Fruit fly (Drosophila melanogaster): Measurements from ENCODE around the gene CG2983.

CG2983 gene

dm6 chr2L:2884683-2885502 lies 37.5 kb downstream of the CG2983 start (continued):
- TF ChIP-seq Hr78 (GFP tag; optimal IDR thresholded peaks at IDR 0.05) (peak in 1 of 2 experiments; percentile 98), tin (GFP tag; optimal IDR thresholded peaks at IDR 0.05) (peak; percentile 10), CoRest (tag; optimal IDR thresholded peaks at IDR 0.05) (peak; percentile 41), gcm2 (GFP tag; optimal IDR thresholded peaks at IDR 0.05) (no peak), CG14667 (GFP tag; IDR thresholded peaks at IDR 0.05) (no peak), CG12391 (tag; optimal IDR thresholded peaks at IDR 0.05) (no peak), CG13287 (GFP tag; IDR thresholded peaks at IDR 0.05; ENCODE audit: partially characterized antibody) (peak; percentile 6; the same call in 1 of the 2 replicates), CG10274 (GFP tag; optimal IDR thresholded peaks at IDR 0.05) (no peak), chn (GFP tag; optimal IDR thresholded peaks at IDR 0.05) (peak; percentile 13), D19B (GFP tag; optimal IDR thresholded peaks at IDR 0.05) (peak; percentile 15), CG10543 (GFP tag; optimal IDR thresholded peaks at IDR 0.05) (peak; percentile 80), HHEX (GFP tag; optimal IDR thresholded peaks at IDR 0.05) (peak; percentile 58), CG4617 (GFP tag; optimal IDR thresholded peaks at IDR 0.05; ENCODE audit: borderline replicate concordance) (no peak), Neu2 (GFP tag; optimal IDR thresholded peaks at IDR 0.05; ENCODE audit: borderline replicate concordance) (no peak), CG10147 (GFP tag; optimal IDR thresholded peaks at IDR 0.05) (no peak), CG3281 (GFP tag; optimal IDR thresholded peaks at IDR 0.05) (peak; percentile 55), CG3065 (GFP tag; optimal IDR thresholded peaks at IDR 0.05) (no peak), nerfin-2 (GFP tag; IDR thresholded peaks at IDR 0.05; ENCODE audit: partially characterized antibody) (no peak), CG1529 (GFP tag; optimal IDR thresholded peaks at IDR 0.05) (no peak), CG13775 (GFP tag; optimal IDR thresholded peaks at IDR 0.05) (no peak), Tbp (GFP tag; optimal IDR thresholded peaks at IDR 0.05) (no peak), lbe (GFP tag; optimal IDR thresholded peaks at IDR 0.05) (no peak), unpg (GFP tag; optimal IDR thresholded peaks at IDR 0.05) (no peak), ash1 (GFP tag; optimal IDR thresholded peaks at IDR 0.05) (peak; percentile 65), CG30020 (tag; optimal IDR thresholded peaks at IDR 0.05) (peak; percentile 32), CkIIα-i1 (GFP tag; IDR thresholded peaks at IDR 0.05) (no peak), ems (GFP tag; optimal IDR thresholded peaks at IDR 0.05) (peak; percentile 30), grau (tag; optimal IDR thresholded peaks at IDR 0.05) (peak; percentile 42), Rfx (GFP tag; IDR thresholded peaks at IDR 0.05) (peak; percentile 79), cwo (GFP tag; optimal IDR thresholded peaks at IDR 0.05) (no peak), CG10366 (GFP tag; IDR thresholded peaks at IDR 0.05) (peak; percentile 16; the same call in 1 of the 2 replicates), CG15011 (GFP tag; optimal IDR thresholded peaks at IDR 0.05) (no peak), Dp (GFP tag; optimal IDR thresholded peaks at IDR 0.05) (peak; percentile 68), yki (optimal IDR thresholded peaks at IDR 0.05) (no peak), Lhr (GFP tag; optimal IDR thresholded peaks at IDR 0.05) (peak; percentile 65), eve (GFP tag; optimal IDR thresholded peaks at IDR 0.05) (no peak), Atf6 (GFP tag; IDR thresholded peaks at IDR 0.05) (peak; percentile 31), CG4282 (GFP tag; optimal IDR thresholded peaks at IDR 0.05) (no peak), kah (GFP tag; optimal IDR thresholded peaks at IDR 0.05) (peak; percentile 98), CG5245 (GFP tag; optimal IDR thresholded peaks at IDR 0.05) (no peak), sim (GFP tag; IDR thresholded peaks at IDR 0.05) (peak; percentile 39; the same call in 1 of the 2 replicates), CG5180 (GFP tag; optimal IDR thresholded peaks at IDR 0.05) (no peak), hth (optimal IDR thresholded peaks at IDR 0.05) (no peak), Elba2 (GFP tag; optimal IDR thresholded peaks at IDR 0.05) (no peak), CG8281 (tag; optimal IDR thresholded peaks at IDR 0.05) (peak; percentile 44), psq (GFP tag; optimal IDR thresholded peaks at IDR 0.05) (no peak), Nf-YB (GFP tag; optimal IDR thresholded peaks at IDR 0.05) (no peak), Meics (GFP tag; optimal IDR thresholded peaks at IDR 0.05) (peak; percentile 53), CG2116 (GFP tag; optimal IDR thresholded peaks at IDR 0.05) (peak; percentile 31)

All from whole organism, embryonic.